Worm (Caenorhabditis elegans) whole organism, mixed stage, embryonic: ENCODE data around the gene grl-2.

ENCODE experiments used
- ceh-83 ChIP-seq: fragments of 200-800 bp; sonication (Bioruptor generic); optimal IDR thresholded peaks from 2 replicates; lab custom pipeline; 2018; ENCODE audit warnings: mild to moderate bottlenecking, missing genetic modification characterization, missing compliant biosample characterization
- nhr-76 ChIP-seq: sonication (generic microtip); optimal IDR thresholded peaks from 2 replicates; lab custom pipeline; 2017; ENCODE audit warnings: missing biosample characterization, missing genetic modification characterization

- TF ChIP-seq nhr-76 (no peak), ceh-83 (GFP tag; lab: Kevin White, UChicago) (no peak)
Measured at ce11 chrV:12897338-12897737, 47.5 kb upstream of the grl-2 start.
